Fruit fly (Drosophila melanogaster) whole organism, pupa: ENCODE data around the gene CG13760.

ENCODE experiments used
- CG32121 ChIP-seq: fragments of 200-800 bp; sonication (Bioruptor generic); IDR thresholded peaks from 2 replicates; pipeline ENCODE4 v1.3.6; 2022; ENCODE audit warnings: missing biosample characterization, missing genetic modification characterization
- CG9948 ChIP-seq: fragments of 200-800 bp; sonication (Bioruptor generic); optimal IDR thresholded peaks from 2 replicates; lab custom pipeline; 2018; ENCODE audit warnings: missing biosample characterization, mild to moderate bottlenecking, missing genetic modification characterization, moderate library complexity
- rn ChIP-seq: fragments of 200-800 bp; sonication (Bioruptor generic); IDR thresholded peaks from 2 replicates; pipeline ENCODE4 v1.3.6; 2022; ENCODE audit warnings: missing biosample characterization, missing genetic modification characterization

- TF ChIP-seq rn (GFP tag; lab: Robert Waterston, UW), result no peak
- TF ChIP-seq CG9948 (tag; lab: Kevin White, UChicago), result no peak
- no peak for TF ChIP-seq CG32121 (GFP tag; lab: Robert Waterston, UW)
Observed at dm6 chrX:2633847-2634776, 48.6 kb upstream of the CG13760 start, which contains the start of gene sgg.
